Worm (Caenorhabditis elegans) whole organism, dauer: Measurements from ENCODE around the gene lgc-45.

Source experiments
- unc-62 ChIP-seq: sonication (generic microtip); optimal IDR thresholded peaks from 2 replicates; lab custom pipeline; 2017; ENCODE audit warnings: missing biosample characterization, missing genetic modification reagents, missing genetic modification characterization

lgc-45 gene

ce11 chrII:3554673-3555072, 2.6 kb upstream of the lgc-45 start:
- no peak for TF ChIP-seq unc-62 (GFP tag; lab: Kevin White, UChicago)

ce11 chrII:3555281-3555680, 2.0 kb upstream of the lgc-45 start:
- no peak for TF ChIP-seq unc-62 (GFP tag; lab: Kevin White, UChicago)

- no peak for TF ChIP-seq unc-62 (GFP tag; lab: Kevin White, UChicago)
Observed at ce11 chrII:3556584-3556983, 688 bp upstream of the lgc-45 start.

ce11 chrII:3560592-3560991, 3.3 kb downstream of the lgc-45 start, which contains the start of gene W10G11.1:
Gene W10G11.1, minus strand, starts transcription at chrII:3560692.
- TF ChIP-seq unc-62 (GFP tag; lab: Kevin White, UChicago) = no peak

ce11 chrII:3561561-3561960, 4.3 kb downstream of the lgc-45 start, which contains the start of gene W10G11.2:
Gene W10G11.2, minus strand, starts transcription at chrII:3561661.
- TF ChIP-seq unc-62 (GFP tag; lab: Kevin White, UChicago) = no peak

ce11 chrII:3562419-3562818, 5.1 kb downstream of the lgc-45 start, which contains the start of gene W10G11.3:
Gene W10G11.3, minus strand, starts transcription at chrII:3562519.
- no peak for TF ChIP-seq unc-62 (GFP tag; lab: Kevin White, UChicago)

DNA sequence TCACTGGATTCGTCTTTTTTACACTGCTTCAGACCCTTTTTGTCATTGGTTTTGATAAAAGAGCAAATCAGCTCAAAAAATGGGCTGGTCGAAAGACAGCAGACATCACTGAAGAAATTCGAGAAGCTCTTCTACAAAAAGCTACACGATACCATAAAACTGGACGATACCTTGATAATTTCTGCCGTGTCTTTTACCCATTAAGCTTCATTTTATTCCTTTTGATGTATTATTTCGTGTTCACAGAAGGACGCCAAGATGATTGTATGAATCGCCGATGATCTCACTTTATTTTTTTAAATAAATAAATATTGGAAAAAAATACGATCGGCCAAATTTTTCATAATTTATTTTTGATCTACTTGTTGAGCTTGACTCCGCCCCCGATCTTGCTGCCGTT, 9.8 kb downstream of the lgc-45 start:
- no peak for TF ChIP-seq unc-62 (GFP tag; lab: Kevin White, UChicago)

DNA sequence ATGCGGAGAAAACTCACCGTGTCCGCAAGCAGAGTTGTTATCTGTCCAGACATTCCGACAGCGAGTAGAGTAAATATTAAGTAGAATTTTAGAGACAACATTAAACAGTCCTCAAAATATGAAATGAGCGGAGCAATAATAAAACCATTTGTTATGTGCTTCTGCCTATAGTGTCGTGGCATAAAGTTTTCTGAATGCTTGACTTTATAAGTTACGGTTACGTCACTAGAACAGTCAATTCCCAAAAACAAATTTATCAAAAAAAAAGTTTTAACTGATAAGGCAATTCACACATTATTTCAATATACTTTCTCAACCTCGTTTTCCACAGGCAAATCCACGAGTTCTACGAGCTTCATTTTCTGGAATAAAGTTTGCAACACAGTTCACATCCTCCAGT, 11.8 kb downstream of the lgc-45 start, which contains the start of gene clec-127:
clec-127 (minus strand) TSS at position 101 of the 400 bp plus-strand sequence.
- TF ChIP-seq unc-62 (GFP tag; lab: Kevin White, UChicago) = no peak

ce11 chrII:3570927-3571538, 13.8 kb downstream of the lgc-45 start, which contains the start of the genes clec-128 and clec-129:
Gene clec-128, minus strand, starts transcription at chrII:3571027.
Gene clec-129, plus strand, starts transcription at chrII:3571488.
- no peak for TF ChIP-seq unc-62 (GFP tag; lab: Kevin White, UChicago)

DNA sequence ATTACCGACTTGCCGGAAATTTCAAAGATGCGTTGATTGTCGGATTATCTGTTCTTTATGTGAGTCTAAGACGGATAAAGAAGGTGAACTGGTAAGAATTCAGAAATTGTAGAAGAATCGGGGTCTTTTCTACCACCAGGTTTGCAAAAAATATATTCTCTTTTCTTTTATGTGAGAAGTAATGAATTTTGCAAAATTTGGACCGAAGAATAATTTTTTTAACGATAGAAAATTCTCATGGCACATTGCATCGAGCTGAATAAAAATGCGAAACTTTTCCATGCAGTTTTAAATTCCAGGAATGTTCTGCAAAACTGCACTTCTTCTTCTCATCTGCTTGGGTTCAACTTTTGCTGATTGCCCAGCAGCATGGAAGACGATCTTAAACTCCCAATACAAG, 16.0 kb downstream of the lgc-45 start, which contains the start of gene clec-130:
clec-130 (plus strand) TSS at position 301 of the 400 bp plus-strand sequence.
- TF ChIP-seq unc-62 (GFP tag; lab: Kevin White, UChicago) = no peak

- no peak for TF ChIP-seq unc-62 (GFP tag; lab: Kevin White, UChicago)
Observed at ce11 chrII:3576742-3577141, 19.5 kb downstream of the lgc-45 start, which contains the start of gene clec-132. Gene clec-132, plus strand, starts transcription at chrII:3577042.

- no peak for TF ChIP-seq unc-62 (GFP tag; lab: Kevin White, UChicago)
Observed at ce11 chrII:3578121-3578520, 20.8 kb downstream of the lgc-45 start, which contains the start of gene clec-133. Gene clec-133, plus strand, starts transcription at chrII:3578421.

- no peak for TF ChIP-seq unc-62 (GFP tag; lab: Kevin White, UChicago)
Observed at ce11 chrII:3579767-3580166, 22.5 kb downstream of the lgc-45 start, which contains the start of gene clec-134. Gene clec-134, plus strand, starts transcription at chrII:3580067.

DNA sequence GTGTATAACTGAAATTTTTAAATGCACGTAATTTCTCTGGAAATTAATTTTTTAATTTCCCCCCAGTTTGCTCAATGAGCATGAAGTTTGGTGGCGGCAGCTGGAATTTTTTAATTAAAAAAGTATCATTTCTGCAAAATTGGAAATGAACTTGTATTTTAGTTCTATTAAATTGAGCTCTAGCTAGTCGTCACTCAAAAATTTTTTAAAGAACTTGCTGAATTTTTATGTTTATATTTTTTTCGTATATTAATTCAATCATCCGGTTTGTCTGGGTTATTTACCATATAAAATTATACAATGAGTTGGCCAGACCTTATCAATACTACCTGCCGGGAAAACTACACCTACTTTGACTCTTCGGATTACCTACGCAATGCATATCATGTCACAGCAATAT, 24.5 kb downstream of the lgc-45 start, which contains the start of gene srh-59:
srh-59 (plus strand) TSS at position 301 of the 400 bp plus-strand sequence.
- no peak for TF ChIP-seq unc-62 (GFP tag; lab: Kevin White, UChicago)

ce11 chrII:3583402-3583801, 26.1 kb downstream of the lgc-45 start, which contains the start of gene srh-60:
Gene srh-60, plus strand, starts transcription at chrII:3583702.
- no peak for TF ChIP-seq unc-62 (GFP tag; lab: Kevin White, UChicago)

DNA sequence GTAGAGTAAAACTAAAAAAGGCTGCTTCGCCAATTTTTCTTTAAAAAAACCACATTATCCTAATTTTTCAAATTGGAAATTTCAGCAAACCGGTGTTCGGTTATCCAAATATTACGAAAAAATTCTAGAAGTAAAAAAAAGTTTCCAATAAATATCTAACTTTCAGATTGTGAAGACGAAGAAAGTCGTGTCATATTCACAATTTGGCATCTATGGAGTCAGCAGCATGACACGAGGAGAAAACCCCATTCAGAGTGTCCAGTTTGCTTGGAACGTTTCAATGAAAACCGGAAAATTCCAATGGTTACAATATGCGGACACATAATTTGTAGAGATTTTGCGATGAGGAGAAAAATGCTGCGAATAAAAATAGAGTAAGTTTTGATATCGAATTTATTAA, 38.1 kb downstream of the lgc-45 start, which contains the start of gene Y49F6A.12:
Y49F6A.12 (plus strand) TSS at position 301 of the 400 bp plus-strand sequence.
- no peak for TF ChIP-seq unc-62 (GFP tag; lab: Kevin White, UChicago)
